Worm (Caenorhabditis elegans): ENCODE data around the gene F36F12.3.

Gene F36F12.3

ce11 chrV:2099040-2099439 lies 13.4 kb downstream of the F36F12.3 start, which contains the start of gene F36F12.7:
F36F12.7 (plus strand) TSS chrV:2099340.
- TF ChIP-seq nhr-237 (tag; optimal IDR thresholded peaks at IDR 0.05) (no peak), unc-39 (tag; optimal IDR thresholded peaks at IDR 0.05) (no peak), nhr-23 (tag; optimal IDR thresholded peaks at IDR 0.05) (no peak), nhr-6 (tag; optimal IDR thresholded peaks at IDR 0.05) (no peak), R02D3.7 (tag; optimal IDR thresholded peaks at IDR 0.05) (no peak), crh-2 (tag; optimal IDR thresholded peaks at IDR 0.05) (no peak), nhr-25 (tag; optimal IDR thresholded peaks at IDR 0.05) (no peak), sem-4 (tag; optimal IDR thresholded peaks at IDR 0.05) (no peak), ceh-16 (tag; optimal IDR thresholded peaks at IDR 0.05) (no peak), ztf-11 (tag; optimal IDR thresholded peaks at IDR 0.05) (no peak), gmeb-1 (tag; optimal IDR thresholded peaks at IDR 0.05) (no peak), lin-39 (tag; optimal IDR thresholded peaks at IDR 0.05) (no peak), nhr-129 (tag; optimal IDR thresholded peaks at IDR 0.05) (no peak), elt-1 (tag; optimal IDR thresholded peaks at IDR 0.05) (no peak), nhr-11 (tag; optimal IDR thresholded peaks at IDR 0.05) (no peak), ztf-4 (tag; optimal IDR thresholded peaks at IDR 0.05) (no peak)

- TF ChIP-seq ZK546.5 (tag; optimal IDR thresholded peaks at IDR 0.05) = no peak
- TF ChIP-seq fos-1 (tag; optimal IDR thresholded peaks at IDR 0.05) = no peak
Measured at ce11 chrV:2103118-2103517, 17.5 kb downstream of the F36F12.3 start, which contains the start of gene F36F12.1. F36F12.1 (minus strand) TSS chrV:2103218.

ce11 chrV:2105976-2106375 lies 20.4 kb downstream of the F36F12.3 start, which contains the start of gene F22F7.4:
F22F7.4 (minus strand) TSS chrV:2106076.
- TF ChIP-seq F13H6.1 (tag; optimal IDR thresholded peaks at IDR 0.05) (no peak), ZK546.5 (tag; optimal IDR thresholded peaks at IDR 0.05) (no peak), nhr-11 (tag; optimal IDR thresholded peaks at IDR 0.05) (no peak), ztf-4 (tag; optimal IDR thresholded peaks at IDR 0.05) (no peak), dmd-4 (tag; optimal IDR thresholded peaks at IDR 0.05) (no peak), mab-5 (tag; optimal IDR thresholded peaks at IDR 0.05) (no peak), nhr-77 (tag; optimal IDR thresholded peaks at IDR 0.05) (no peak), aly-2 (tag; optimal IDR thresholded peaks at IDR 0.05) (no peak), nhr-129 (tag; optimal IDR thresholded peaks at IDR 0.05) (no peak), elt-3 (tag; optimal IDR thresholded peaks at IDR 0.05) (no peak), fos-1 (tag; optimal IDR thresholded peaks at IDR 0.05) (no peak), peb-1 (tag; optimal IDR thresholded peaks at IDR 0.05) (no peak)

- TF ChIP-seq nhr-6 (tag; optimal IDR thresholded peaks at IDR 0.05) (no peak), elt-3 (tag; optimal IDR thresholded peaks at IDR 0.05) (no peak), sma-3 (GFP tag; optimal IDR thresholded peaks at IDR 0.05) (no peak), skn-1 (tag; optimal IDR thresholded peaks at IDR 0.05) (no peak), gmeb-1 (tag; optimal IDR thresholded peaks at IDR 0.05) (peak; percentile 4), crh-2 (tag; optimal IDR thresholded peaks at IDR 0.05) (peak; percentile 29), nhr-23 (tag; optimal IDR thresholded peaks at IDR 0.05) (no peak), ceh-82 (tag; optimal IDR thresholded peaks at IDR 0.05) (no peak), unc-55 (GFP tag; optimal IDR thresholded peaks at IDR 0.05) (peak; percentile 31), nhr-12 (tag; optimal IDR thresholded peaks at IDR 0.05) (no peak), mab-5 (tag; optimal IDR thresholded peaks at IDR 0.05) (no peak), sma-9 (GFP tag; optimal IDR thresholded peaks at IDR 0.05) (peak; percentile 46), sma-9 (tag; optimal IDR thresholded peaks at IDR 0.05) (no peak), C34F6.9 (tag; optimal IDR thresholded peaks at IDR 0.05) (peak; percentile 71), nhr-129 (tag; optimal IDR thresholded peaks at IDR 0.05) (peak; percentile 47), nhr-25 (tag; optimal IDR thresholded peaks at IDR 0.05) (no peak), ztf-4 (tag; optimal IDR thresholded peaks at IDR 0.05) (no peak), fos-1 (tag; optimal IDR thresholded peaks at IDR 0.05) (peak; percentile 36)
Measured at ce11 chrV:2109295-2109694, 23.7 kb downstream of the F36F12.3 start, which contains the start of gene ckb-4. ckb-4 (minus strand) TSS chrV:2109434.

ce11 chrV:2110368-2110767 lies 24.8 kb downstream of the F36F12.3 start, which contains the start of gene F22F7.3:
F22F7.3 (plus strand) TSS chrV:2110668.
- TF ChIP-seq sma-9 (GFP tag; optimal IDR thresholded peaks at IDR 0.05) (no peak), sma-9 (tag; optimal IDR thresholded peaks at IDR 0.05) (no peak), ceh-16 (tag; optimal IDR thresholded peaks at IDR 0.05) (no peak), aly-2 (tag; optimal IDR thresholded peaks at IDR 0.05) (no peak), snpc-4 (tag; optimal IDR thresholded peaks at IDR 0.05) (no peak), elt-3 (tag; optimal IDR thresholded peaks at IDR 0.05) (no peak), nhr-25 (tag; optimal IDR thresholded peaks at IDR 0.05) (no peak), nhr-21 (tag; optimal IDR thresholded peaks at IDR 0.05) (no peak), nhr-6 (tag; optimal IDR thresholded peaks at IDR 0.05) (no peak), nhr-129 (tag; optimal IDR thresholded peaks at IDR 0.05) (no peak), nhr-23 (tag; optimal IDR thresholded peaks at IDR 0.05) (no peak), ceh-82 (tag; optimal IDR thresholded peaks at IDR 0.05) (no peak), blmp-1 (tag; optimal IDR thresholded peaks at IDR 0.05; ENCODE audit: insufficient read depth) (no peak), peb-1 (tag; optimal IDR thresholded peaks at IDR 0.05) (no peak), nhr-10 (tag; optimal IDR thresholded peaks at IDR 0.05) (no peak)
